Worm (Caenorhabditis elegans) whole organism, midembryonic: ENCODE data around the gene Y102A5C.2.

Experiments
- cog-1 ChIP-seq: sonication (generic microtip); optimal IDR thresholded peaks from 2 replicates; lab custom pipeline; 2016; ENCODE audit warnings: missing genetic modification characterization, missing compliant biosample characterization
- flt-1 ChIP-seq: fragments of 200-800 bp; sonication (Bioruptor generic); IDR thresholded peaks from 2 replicates; pipeline ENCODE4 v1.3.6; 2022; ENCODE audit warnings: missing genetic modification characterization, missing compliant biosample characterization
- tab-1 ChIP-seq: fragments of 200-800 bp; sonication (Bioruptor generic); IDR thresholded peaks from 2 replicates; pipeline ENCODE4 v1.3.6; 2022; ENCODE audit warnings: missing genetic modification characterization, missing compliant biosample characterization
- ztf-29 ChIP-seq: fragments of 200-800 bp; sonication (Bioruptor generic); IDR thresholded peaks from 2 replicates; pipeline ENCODE4 v1.3.6; 2022; ENCODE audit warnings: missing genetic modification reagents, missing genetic modification characterization, missing compliant biosample characterization

DNA sequence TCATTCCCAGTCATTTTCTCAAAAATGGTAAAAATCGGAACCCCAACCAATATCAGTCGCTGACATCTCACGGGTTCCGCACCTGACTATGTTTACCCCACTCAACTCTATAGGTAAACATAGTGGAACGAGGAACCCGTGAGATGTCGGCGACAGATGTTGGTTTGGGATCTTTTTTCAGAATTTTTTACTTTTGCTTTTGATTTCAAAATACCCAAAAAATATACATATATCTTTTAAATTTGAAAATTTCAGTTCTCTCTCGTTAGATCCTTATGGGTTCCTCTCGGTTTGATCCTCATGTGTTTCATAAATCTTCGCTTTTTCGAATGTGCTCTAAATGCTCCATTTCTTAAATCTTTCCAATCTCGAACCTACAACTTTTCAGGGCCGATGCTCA lies 44.9 kb upstream of the Y102A5C.2 start, which contains the start of gene srw-23:
- TF ChIP-seq flt-1 (GFP tag; lab: Robert Waterston, UW) (no peak), cog-1 (tag; lab: Kevin White, UChicago) (no peak), tab-1 (GFP tag; lab: Robert Waterston, UW) (no peak), ztf-29 (GFP tag; lab: Robert Waterston, UW) (no peak)
